Worm (Caenorhabditis elegans) whole organism, early embryonic: ENCODE data around the gene spp-21.

Experiments used
- B0310.2 ChIP-seq: sonication (generic microtip); optimal IDR thresholded peaks from 2 replicates; lab custom pipeline; 2016; ENCODE audit warnings: mild to moderate bottlenecking, missing genetic modification characterization, missing compliant biosample characterization
- F13C5.2 ChIP-seq: sonication (generic microtip); optimal IDR thresholded peaks from 2 replicates; lab custom pipeline; 2017; ENCODE audit warnings: mild to moderate bottlenecking, missing genetic modification characterization, inconsistent platforms, missing compliant biosample characterization
- ama-1 ChIP-seq: fragments of 150-350 bp; optimal IDR thresholded peaks from 2 replicates; lab custom pipeline; 2014
- ceh-36 ChIP-seq: sonication (generic microtip); optimal IDR thresholded peaks from 2 replicates; lab custom pipeline; 2016; ENCODE audit warnings: missing genetic modification characterization, inconsistent platforms, missing compliant biosample characterization
- ets-7 ChIP-seq: sonication (generic microtip); optimal IDR thresholded peaks from 2 replicates; lab custom pipeline; 2016; ENCODE audit warnings: missing genotype, missing genetic modification characterization, missing compliant biosample characterization
- flt-1 ChIP-seq: fragments of 200-800 bp; sonication (Bioruptor generic); IDR thresholded peaks from 2 replicates; pipeline ENCODE4 v1.3.6; 2022; ENCODE audit warnings: missing genetic modification characterization, missing compliant biosample characterization
- hmbx-1 ChIP-seq: sonication (generic microtip); optimal IDR thresholded peaks from 2 replicates; lab custom pipeline; 2016; ENCODE audit warnings: mild to moderate bottlenecking, missing genetic modification characterization, missing compliant biosample characterization
- hmg-4 ChIP-seq: fragments of 200-800 bp; sonication (Bioruptor generic); optimal IDR thresholded peaks from 2 replicates; lab custom pipeline; 2018; ENCODE audit warnings: mild to moderate bottlenecking, missing genetic modification characterization, missing compliant biosample characterization
- hnd-1 ChIP-seq: sonication (generic microtip); optimal IDR thresholded peaks from 2 replicates; lab custom pipeline; 2016; ENCODE audit warnings: missing genetic modification characterization, missing compliant biosample characterization
- pes-1 ChIP-seq: fragments of 200-800 bp; sonication (Bioruptor generic); IDR thresholded peaks from 2 replicates; pipeline ENCODE4 v1.3.6; 2022; ENCODE audit warnings: missing genetic modification reagents, missing genetic modification characterization, missing compliant biosample characterization
- sea-1 ChIP-seq: fragments of 200-800 bp; sonication (Bioruptor generic); conservative IDR thresholded peaks from 2 replicates; pipeline ENCODE4 v1.3.6; 2022; ENCODE audit warnings: missing genetic modification characterization, missing compliant biosample characterization
- tbx-11 ChIP-seq: fragments of 200-800 bp; sonication (Bioruptor generic); IDR thresholded peaks from 2 replicates; pipeline ENCODE4 v1.3.6; 2022; ENCODE audit warnings: missing genetic modification characterization, missing compliant biosample characterization
- tbx-37 ChIP-seq: fragments of 200-800 bp; sonication (Bioruptor generic); conservative IDR thresholded peaks from 2 replicates; pipeline ENCODE4 v1.3.6; 2022; ENCODE audit warnings: missing genetic modification reagents, missing genetic modification characterization, missing compliant biosample characterization

DNA sequence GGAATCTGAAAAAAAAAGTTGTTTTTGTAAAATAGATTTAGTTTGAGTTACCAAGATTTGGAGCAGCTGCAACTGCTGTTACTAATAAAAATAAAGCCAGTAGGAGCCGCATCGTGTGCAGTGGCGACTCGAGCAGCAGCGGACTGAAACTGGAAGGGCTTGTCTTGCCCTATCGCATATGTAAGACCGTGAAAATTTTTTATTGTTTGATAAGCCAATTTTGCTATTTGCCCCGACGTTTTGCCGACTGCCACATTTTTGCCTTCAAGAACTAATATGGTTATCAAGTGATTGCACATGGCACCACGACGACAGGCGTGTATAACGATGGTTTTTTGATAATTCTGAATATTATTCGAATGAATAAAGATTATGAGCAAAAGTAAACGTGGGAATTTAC is 9.8 kb downstream of the spp-21 start, which contains the start of gene T25C12.3:
- TF ChIP-seq pes-1 (GFP tag; lab: Robert Waterston, UW) (no peak), ama-1 (lab: Kevin White, UChicago) (no peak), ceh-36 (no peak), sea-1 (GFP tag; lab: Robert Waterston, UW) (no peak), hmbx-1 (tag; lab: Kevin White, UChicago) (no peak), flt-1 (GFP tag; lab: Robert Waterston, UW) (no peak), hnd-1 (no peak), hmg-4 (no peak), tbx-11 (GFP tag; lab: Robert Waterston, UW) (no peak), ets-7 (no peak), tbx-37 (GFP tag; lab: Robert Waterston, UW) (no peak), F13C5.2 (tag; lab: Kevin White, UChicago) (no peak), B0310.2 (tag; lab: Kevin White, UChicago) (no peak)
